Worm (Caenorhabditis elegans) whole organism, young adult: ENCODE results near the gene zzz-1.

Source experiments
- B0035.1 ChIP-seq: sonication (generic microtip); optimal IDR thresholded peaks from 2 replicates; lab custom pipeline; 2016; ENCODE audit warnings: missing genetic modification characterization, mild to moderate bottlenecking, missing compliant biosample characterization, missing genotype, missing genetic modification reagents
- C17E4.6 ChIP-seq: fragments of 200-800 bp; sonication (Bioruptor generic); IDR thresholded peaks from 2 replicates; pipeline ENCODE4 v1.3.6; 2022; ENCODE audit warnings: missing genetic modification reagents, missing genetic modification characterization, missing compliant biosample characterization
- F10E7.11 ChIP-seq: sonication (generic microtip); optimal IDR thresholded peaks from 2 replicates; lab custom pipeline; 2017; ENCODE audit warnings: mild to moderate bottlenecking, missing genetic modification characterization, moderate library complexity, missing compliant biosample characterization
- F23B12.7 ChIP-seq: sonication (generic microtip); optimal IDR thresholded peaks from 2 replicates; lab custom pipeline; 2017; ENCODE audit warnings: missing genetic modification characterization, mild to moderate bottlenecking, missing compliant biosample characterization, antibody characterized with exemption, moderate library complexity; ENCODE audit not compliant: insufficient read depth
- F39B2.1 ChIP-seq: fragments of 200-800 bp; sonication (Bioruptor generic); IDR thresholded peaks from 2 replicates; pipeline ENCODE4 v1.3.6; 2022; ENCODE audit warnings: missing genetic modification reagents, missing genetic modification characterization, missing compliant biosample characterization
- F55B11.4 ChIP-seq: sonication (generic microtip); optimal IDR thresholded peaks from 2 replicates; lab custom pipeline; 2016; ENCODE audit warnings: missing compliant biosample characterization, missing genetic modification characterization, borderline replicate concordance; ENCODE audit not compliant: insufficient read depth
- ama-1 ChIP-seq, 3 experiments: fragments of 150-350 bp in 1 of 3; sonication (generic microtip) in 2 of 3; optimal IDR thresholded peaks; 2 replicates each; lab custom pipeline; 2014 to 2018; ENCODE audit warnings: missing biosample characterization in 2 of 3, missing genetic modification characterization in 2 of 3, missing genetic modification reagents in 2 of 3
- athp-1 ChIP-seq: sonication (generic microtip); optimal IDR thresholded peaks from 2 replicates; lab custom pipeline; 2017; ENCODE audit warnings: mild to moderate bottlenecking, missing genetic modification characterization, missing compliant biosample characterization
- ccch-3 ChIP-seq: fragments of 200-800 bp; sonication (Bioruptor generic); optimal IDR thresholded peaks from 2 replicates; lab custom pipeline; 2018; ENCODE audit warnings: mild to moderate bottlenecking, missing genetic modification characterization, missing compliant biosample characterization
- cebp-1 ChIP-seq, 2 experiments: fragments of 200-800 bp in 1 of 2; sonication (Bioruptor generic) in 1 of 2; sonication (generic microtip) in 1 of 2; IDR thresholded peaks in 1 of 2; optimal IDR thresholded peaks in 1 of 2; 2 replicates each; pipeline versions ENCODE4 v1.3.6 to Lab custom; 2017 to 2022; ENCODE audit warnings: missing compliant biosample characterization in 2 of 2, missing genetic modification characterization in 2 of 2, mild to moderate bottlenecking in 1 of 2, missing genetic modification reagents in 1 of 2, moderate library complexity in 1 of 2
- ceh-100 ChIP-seq: fragments of 200-800 bp; sonication (Bioruptor generic); IDR thresholded peaks from 2 replicates; pipeline ENCODE4 v1.3.6; 2022; ENCODE audit warnings: missing genetic modification reagents, missing genetic modification characterization, missing compliant biosample characterization
- ceh-27 ChIP-seq: fragments of 200-800 bp; sonication (Bioruptor generic); optimal IDR thresholded peaks from 2 replicates; lab custom pipeline; 2018; ENCODE audit warnings: mild to moderate bottlenecking, missing genetic modification characterization, moderate library complexity, missing compliant biosample characterization
- ceh-40 ChIP-seq: fragments of 200-800 bp; sonication (Bioruptor generic); IDR thresholded peaks from 2 replicates; pipeline ENCODE4 v1.3.6; 2022; ENCODE audit warnings: missing genetic modification characterization, missing compliant biosample characterization
- ceh-58 ChIP-seq: fragments of 200-800 bp; sonication (Bioruptor generic); IDR thresholded peaks from 2 replicates; pipeline ENCODE4 v1.3.6; 2022; ENCODE audit warnings: missing genetic modification characterization, missing compliant biosample characterization
- chd-7 ChIP-seq: sonication (generic microtip); optimal IDR thresholded peaks from 2 replicates; lab custom pipeline; 2016; ENCODE audit warnings: mild to moderate bottlenecking, missing genetic modification characterization, moderate library complexity, missing compliant biosample characterization
- die-1 ChIP-seq: sonication (generic microtip); optimal IDR thresholded peaks from 2 replicates; lab custom pipeline; 2016; ENCODE audit warnings: missing genotype, mild to moderate bottlenecking, missing genetic modification characterization, missing compliant biosample characterization
- dox-1 ChIP-seq: fragments of 200-800 bp; sonication (Bioruptor generic); IDR thresholded peaks from 2 replicates; pipeline ENCODE4 v1.3.6; 2022; ENCODE audit warnings: missing genetic modification reagents, missing genetic modification characterization, missing compliant biosample characterization
- egrh-3 ChIP-seq: fragments of 200-800 bp; sonication (Bioruptor generic); IDR thresholded peaks from 2 replicates; pipeline ENCODE4 v1.3.6; 2022; ENCODE audit warnings: missing genetic modification reagents, missing genetic modification characterization, missing compliant biosample characterization
- hmg-20 ChIP-seq: fragments of 200-800 bp; sonication (Bioruptor generic); IDR thresholded peaks from 2 replicates; pipeline ENCODE4 v1.3.6; 2022; ENCODE audit warnings: missing genetic modification reagents, missing genetic modification characterization, missing compliant biosample characterization
- lin-35 ChIP-seq, 3 experiments: fragments of 150-350 bp in 2 of 3; sonication (generic microtip) in 1 of 3; optimal IDR thresholded peaks; 2 replicates each; lab custom pipeline; 2014 to 2018; ENCODE audit warnings: missing biosample characterization in 3 of 3, missing genetic modification characterization in 3 of 3, missing genetic modification reagents in 3 of 3
- lin-40 ChIP-seq: sonication (generic microtip); optimal IDR thresholded peaks from 2 replicates; lab custom pipeline; 2016; ENCODE audit warnings: missing genetic modification characterization, mild to moderate bottlenecking, missing compliant biosample characterization, missing genotype, missing genetic modification reagents
- lir-1 ChIP-seq: fragments of 200-800 bp; sonication (Bioruptor generic); conservative IDR thresholded peaks from 2 replicates; pipeline ENCODE4 v1.3.6; 2022; ENCODE audit warnings: missing genetic modification reagents, missing genetic modification characterization, missing compliant biosample characterization
- lsl-1 ChIP-seq: fragments of 200-800 bp; sonication (Bioruptor generic); optimal IDR thresholded peaks from 2 replicates; lab custom pipeline; 2018; ENCODE audit warnings: mild to moderate bottlenecking, missing genetic modification characterization, moderate library complexity, missing compliant biosample characterization
- mxl-1 ChIP-seq: sonication (generic microtip); optimal IDR thresholded peaks from 2 replicates; lab custom pipeline; 2016; ENCODE audit warnings: missing genetic modification characterization, missing compliant biosample characterization
- nhr-80 ChIP-seq: sonication (generic microtip); optimal IDR thresholded peaks from 2 replicates; lab custom pipeline; 2016; ENCODE audit warnings: missing genetic modification characterization, missing compliant biosample characterization
- pbrm-1 ChIP-seq: fragments of 200-800 bp; sonication (Bioruptor generic); IDR thresholded peaks from 2 replicates; pipeline ENCODE4 v1.3.6; 2022; ENCODE audit warnings: missing genetic modification reagents, missing genetic modification characterization, missing compliant biosample characterization
- rcor-1 ChIP-seq: fragments of 200-800 bp; sonication (Bioruptor generic); IDR thresholded peaks from 2 replicates; pipeline ENCODE4 v1.3.6; 2022; ENCODE audit warnings: missing genetic modification reagents, missing genetic modification characterization, missing compliant biosample characterization
- rec-8 ChIP-seq, 2 experiments: sonication (generic microtip); optimal IDR thresholded peaks; 2 replicates each; lab custom pipeline; 2016; ENCODE audit warnings: mild to moderate bottlenecking in 2 of 2, missing genetic modification characterization in 2 of 2, missing genetic modification reagents in 2 of 2, missing genotype in 2 of 2, missing biosample characterization in 1 of 2, missing compliant biosample characterization in 1 of 2, moderate library complexity in 1 of 2
- sea-2 ChIP-seq: fragments of 200-800 bp; sonication (Bioruptor generic); IDR thresholded peaks from 2 replicates; pipeline ENCODE4 v1.3.6; 2022; ENCODE audit warnings: missing genetic modification characterization, missing compliant biosample characterization
- snpc-1.3 ChIP-seq: sonication (generic microtip); optimal IDR thresholded peaks from 2 replicates; lab custom pipeline; 2017; ENCODE audit warnings: missing genetic modification characterization, mild to moderate bottlenecking, missing compliant biosample characterization, antibody characterized with exemption, moderate library complexity, missing genotype, missing genetic modification reagents; ENCODE audit not compliant: insufficient read depth
- sptf-2 ChIP-seq: fragments of 200-800 bp; sonication (Bioruptor generic); optimal IDR thresholded peaks from 2 replicates; lab custom pipeline; 2018; ENCODE audit warnings: mild to moderate bottlenecking, missing genetic modification characterization, missing compliant biosample characterization
- tbx-9 ChIP-seq: sonication (generic microtip); optimal IDR thresholded peaks from 2 replicates; lab custom pipeline; 2016; ENCODE audit warnings: borderline replicate concordance, missing genetic modification characterization, inconsistent platforms, missing compliant biosample characterization
- unc-130 ChIP-seq: sonication (generic microtip); optimal IDR thresholded peaks from 2 replicates; lab custom pipeline; 2016; ENCODE audit warnings: missing genetic modification reagents, missing genetic modification characterization, missing compliant biosample characterization
- ztf-18 ChIP-seq: sonication (generic microtip); optimal IDR thresholded peaks from 2 replicates; lab custom pipeline; 2016; ENCODE audit warnings: missing genotype, mild to moderate bottlenecking, missing genetic modification characterization, missing compliant biosample characterization
- ztf-22 ChIP-seq: fragments of 200-800 bp; sonication (Bioruptor generic); optimal IDR thresholded peaks from 2 replicates; lab custom pipeline; 2018; ENCODE audit warnings: mild to moderate bottlenecking, missing genetic modification characterization, moderate library complexity, missing compliant biosample characterization
- ztf-28 ChIP-seq: fragments of 200-800 bp; sonication (Bioruptor generic); IDR thresholded peaks from 2 replicates; pipeline ENCODE4 v1.3.6; 2022; ENCODE audit warnings: missing genetic modification reagents, missing genetic modification characterization, missing compliant biosample characterization

zzz-1 gene

DNA sequence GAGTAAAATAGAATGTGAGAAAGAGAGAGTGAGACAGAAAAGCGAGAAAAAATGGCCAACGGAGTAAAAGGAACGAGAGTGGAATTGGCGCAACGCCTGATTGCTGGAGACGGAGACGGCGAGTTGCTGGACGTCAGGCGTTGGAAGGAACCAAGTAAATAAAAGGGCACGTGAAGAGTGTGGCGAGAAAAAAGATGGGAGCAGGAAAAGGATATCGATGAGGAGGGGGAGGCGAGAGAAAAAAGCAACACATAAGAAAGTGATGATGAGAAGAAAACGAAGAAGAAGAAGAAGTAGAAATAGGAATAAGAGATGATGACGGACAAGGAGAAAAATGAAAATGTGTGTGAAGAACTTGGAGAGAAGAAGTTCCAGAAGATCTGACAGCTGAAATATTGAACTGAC, 37.5 kb downstream of the zzz-1 start (continued):
- TF ChIP-seq ama-1 (optimal IDR thresholded peaks at IDR 0.05; lab: Kevin White, UChicago) = no peak
- TF ChIP-seq ama-1 (GFP tag; optimal IDR thresholded peaks at IDR 0.05; lab: Kevin White, UChicago) = no peak
- TF ChIP-seq mxl-1 (tag; lab: Kevin White, UChicago) = no peak
- no peak for TF ChIP-seq rec-8 (tag; optimal IDR thresholded peaks at IDR 0.05; lab: Kevin White, UChicago)
- no peak for TF ChIP-seq ceh-40 (GFP tag; lab: Robert Waterston, UW)
- no peak for TF ChIP-seq ceh-100 (GFP tag; lab: Robert Waterston, UW)
- no peak for TF ChIP-seq hmg-20 (GFP tag; lab: Robert Waterston, UW)
- no peak for TF ChIP-seq F10E7.11 (tag; lab: Kevin White, UChicago)
- TF ChIP-seq F39B2.1 (GFP tag; lab: Robert Waterston, UW) = no peak
- no peak for TF ChIP-seq tbx-9 (tag; lab: Kevin White, UChicago)
- TF ChIP-seq die-1 (tag; lab: Kevin White, UChicago) = peak; percentile 46
- no peak for TF ChIP-seq lir-1 (GFP tag; lab: Robert Waterston, UW)
- TF ChIP-seq rcor-1 = peak; percentile 52; the same call in 1 of the 2 replicates
- no peak for TF ChIP-seq pbrm-1
- no peak for TF ChIP-seq egrh-3 (GFP tag; lab: Robert Waterston, UW)
- TF ChIP-seq lin-35 (GFP tag; optimal IDR thresholded peaks at IDR 0.05; lab: Kevin White, UChicago) = peak in 1 of 3 experiments; percentile 52
- TF ChIP-seq ztf-28 (GFP tag; lab: Robert Waterston, UW) = no peak
- no peak for TF ChIP-seq athp-1 (tag; lab: Kevin White, UChicago)
- no peak for TF ChIP-seq sea-2
- no peak for TF ChIP-seq ceh-58
- TF ChIP-seq ztf-18 = no peak
- TF ChIP-seq C17E4.6 (GFP tag; lab: Robert Waterston, UW) = no peak
- TF ChIP-seq F55B11.4 = no peak
- no peak for TF ChIP-seq F23B12.7 (tag; lab: Kevin White, UChicago)
- TF ChIP-seq unc-130 (GFP tag; lab: Kevin White, UChicago) = no peak
- no peak for TF ChIP-seq ztf-22 (GFP tag; lab: Kevin White, UChicago)
- TF ChIP-seq, all 124 proteins: peak for 24

DNA sequence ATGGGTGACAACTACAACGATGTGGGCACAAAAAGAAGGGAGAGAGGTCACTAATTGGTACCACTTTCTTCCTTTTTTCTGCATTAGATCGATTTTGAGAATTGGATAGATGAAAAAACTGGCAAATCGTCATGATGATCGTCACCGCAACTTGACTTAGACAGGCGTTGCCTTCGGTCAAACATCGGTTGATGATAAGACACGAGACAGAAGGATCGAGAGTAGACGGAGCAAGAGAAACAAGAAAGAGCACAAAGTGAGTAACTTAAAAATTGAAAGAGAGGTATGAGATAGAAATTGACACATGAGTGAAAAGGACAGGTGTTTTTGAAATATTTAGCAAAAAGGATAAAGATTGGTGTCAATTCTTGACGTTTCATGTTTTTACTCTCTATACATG, 38.9 kb downstream of the zzz-1 start:
- TF ChIP-seq ccch-3 (GFP tag; lab: Kevin White, UChicago) (no peak), die-1 (tag; lab: Kevin White, UChicago) (no peak), dox-1 (0 out of 2 replicates have a peak, but pooled peaks have one; percentile 7), snpc-1.3 (tag; lab: Kevin White, UChicago) (no peak), ceh-27 (GFP tag; lab: Kevin White, UChicago) (no peak), nhr-80 (peak; percentile 54)

DNA sequence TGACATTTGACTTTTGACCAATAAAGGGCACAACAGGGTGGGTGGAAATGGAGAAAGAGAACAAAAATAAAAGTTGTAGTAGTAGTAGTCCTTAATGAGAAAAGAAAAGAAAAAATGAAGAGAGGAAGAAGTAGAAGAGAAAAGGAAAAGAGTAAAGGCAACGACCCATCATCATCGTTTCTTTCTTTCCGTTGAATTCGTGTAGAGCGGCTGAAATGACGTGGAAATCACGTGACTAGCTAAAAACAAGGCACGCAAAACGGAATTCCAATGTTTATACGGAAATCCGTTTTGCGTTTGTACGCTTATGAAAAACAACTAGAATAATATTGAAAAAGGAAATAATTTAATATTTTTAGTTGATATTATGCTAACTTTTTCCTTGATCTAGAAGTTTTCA, 41.4 kb downstream of the zzz-1 start:
- TF ChIP-seq lin-40 (peak; percentile 39), chd-7 (tag; lab: Kevin White, UChicago) (peak; percentile 26), ztf-28 (GFP tag; lab: Robert Waterston, UW) (no peak), sptf-2 (GFP tag; lab: Kevin White, UChicago) (no peak), lsl-1 (GFP tag; lab: Kevin White, UChicago) (no peak), B0035.1 (tag; lab: Kevin White, UChicago) (no peak), cebp-1 (GFP tag; IDR thresholded peaks at IDR 0.05; lab: Robert Waterston, UW) (no peak), cebp-1 (tag; optimal IDR thresholded peaks at IDR 0.05; lab: Kevin White, UChicago) (peak; percentile 5)
